Worm (Caenorhabditis elegans) whole organism, mixed stage, embryonic: Measurements from ENCODE around the gene F46B6.2.

ENCODE experiments used
- ces-1 ChIP-seq: fragments of 150-350 bp; optimal IDR thresholded peaks from 2 replicates; lab custom pipeline; 2014; ENCODE audit warnings: missing biosample characterization, missing genetic modification reagents, missing genetic modification characterization
- elt-1 ChIP-seq: sonication (generic microtip); optimal IDR thresholded peaks from 2 replicates; lab custom pipeline; 2017; ENCODE audit warnings: missing genetic modification characterization, mild to moderate bottlenecking, missing compliant biosample characterization, antibody characterized with exemption, moderate library complexity, borderline replicate concordance; ENCODE audit not compliant: insufficient read depth
- nhr-76 ChIP-seq: sonication (generic microtip); optimal IDR thresholded peaks from 2 replicates; lab custom pipeline; 2017; ENCODE audit warnings: missing biosample characterization, missing genetic modification characterization
- unc-39 ChIP-seq: fragments of 150-350 bp; optimal IDR thresholded peaks from 2 replicates; lab custom pipeline; 2014; ENCODE audit warnings: missing biosample characterization, missing genetic modification characterization
- unc-62 ChIP-seq: fragments of 150-350 bp; optimal IDR thresholded peaks from 2 replicates; lab custom pipeline; 2014; ENCODE audit warnings: missing biosample characterization, missing genetic modification reagents, missing genetic modification characterization

DNA sequence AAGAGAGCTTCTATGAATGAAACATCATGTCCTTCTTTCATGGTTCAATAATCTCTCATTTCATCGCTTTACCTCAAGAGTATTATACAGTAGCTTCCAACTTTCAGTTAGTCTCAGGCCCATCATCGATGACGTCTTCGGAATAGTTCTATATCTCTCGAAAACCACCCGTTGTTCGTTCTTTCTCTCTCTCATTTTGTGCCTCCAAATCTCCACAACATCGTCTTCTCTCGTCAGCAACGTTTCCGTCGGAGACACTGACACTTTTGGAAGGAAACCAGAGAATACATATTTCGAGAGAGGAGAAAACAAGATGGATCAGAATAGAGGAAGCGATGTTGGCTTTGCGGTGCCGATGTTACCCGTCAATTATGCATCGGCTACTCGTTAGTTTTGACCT, 40.2 kb upstream of the F46B6.2 start:
- TF ChIP-seq elt-1 (no peak), unc-39 (tag; lab: Kevin White, UChicago) (no peak), unc-62 (GFP tag; lab: Kevin White, UChicago) (peak; percentile 65), ces-1 (GFP tag; lab: Kevin White, UChicago) (no peak), nhr-76 (tag; lab: Kevin White, UChicago) (no peak)
